Worm (Caenorhabditis elegans): ENCODE results near the gene K09A9.6.

ce11 chrX:15586192-15586591 is 9.2 kb downstream of the K09A9.6 start:
- TF ChIP-seq unc-39 (tag; optimal IDR thresholded peaks at IDR 0.05) (no peak), fkh-10 (GFP tag; optimal IDR thresholded peaks at IDR 0.05) (no peak), lin-39 (tag; optimal IDR thresholded peaks at IDR 0.05) (no peak), egl-27 (tag; optimal IDR thresholded peaks at IDR 0.05) (no peak), nhr-76 (tag; optimal IDR thresholded peaks at IDR 0.05) (no peak), elt-3 (tag; optimal IDR thresholded peaks at IDR 0.05) (no peak), lin-15B (tag; optimal IDR thresholded peaks at IDR 0.05) (no peak), skn-1 (tag; optimal IDR thresholded peaks at IDR 0.05) (no peak), pqm-1 (tag; optimal IDR thresholded peaks at IDR 0.05) (no peak), eor-1 (tag; optimal IDR thresholded peaks at IDR 0.05) (no peak), ama-1 (optimal IDR thresholded peaks at IDR 0.05) (no peak), sea-2 (GFP tag; optimal IDR thresholded peaks at IDR 0.05) (no peak)

Measured in whole organism, L3 larva.